Worm (Caenorhabditis elegans) whole organism, L3 larva: ENCODE results near the gene gnrr-2.

Source experiments
- ama-1 ChIP-seq: fragments of 150-350 bp; optimal IDR thresholded peaks from 2 replicates; lab custom pipeline; 2018
- ceh-9 ChIP-seq: sonication (generic microtip); optimal IDR thresholded peaks from 2 replicates; lab custom pipeline; 2018; ENCODE audit warnings: missing biosample characterization, missing genetic modification characterization
- daf-12 ChIP-seq: fragments of 150-350 bp; optimal IDR thresholded peaks from 2 replicates; lab custom pipeline; 2014; ENCODE audit warnings: missing biosample characterization, missing genetic modification reagents, missing genetic modification characterization
- fkh-10 ChIP-seq: sonication (generic microtip); optimal IDR thresholded peaks from 2 replicates; lab custom pipeline; 2017; ENCODE audit warnings: missing biosample characterization, missing genetic modification reagents, missing genetic modification characterization
- hmg-11 ChIP-seq: sonication (generic microtip); optimal IDR thresholded peaks from 2 replicates; lab custom pipeline; 2016; ENCODE audit warnings: missing genetic modification characterization, missing compliant biosample characterization
- mdl-1 ChIP-seq: fragments of 150-350 bp; optimal IDR thresholded peaks from 2 replicates; lab custom pipeline; 2014; ENCODE audit warnings: missing biosample characterization, missing genetic modification characterization
- nhr-12 ChIP-seq: fragments of 150-350 bp; optimal IDR thresholded peaks from 2 replicates; lab custom pipeline; 2014; ENCODE audit warnings: missing biosample characterization, missing genetic modification characterization
- nhr-23 ChIP-seq: fragments of 150-350 bp; optimal IDR thresholded peaks from 2 replicates; lab custom pipeline; 2014; ENCODE audit warnings: missing biosample characterization, missing genetic modification reagents, missing genetic modification characterization
- skn-1 ChIP-seq: fragments of 150-350 bp; optimal IDR thresholded peaks from 2 replicates; lab custom pipeline; 2014; ENCODE audit warnings: missing biosample characterization, missing genetic modification characterization
- snpc-4 ChIP-seq: fragments of 150-350 bp; optimal IDR thresholded peaks from 2 replicates; lab custom pipeline; 2014; ENCODE audit warnings: missing biosample characterization, missing genetic modification characterization
- ztf-4 ChIP-seq: fragments of 150-350 bp; optimal IDR thresholded peaks from 2 replicates; lab custom pipeline; 2014; ENCODE audit warnings: missing biosample characterization, missing genetic modification characterization

- TF ChIP-seq ztf-4 (tag; lab: Kevin White, UChicago) (no peak), nhr-12 (tag; lab: Kevin White, UChicago) (no peak), skn-1 (tag; lab: Kevin White, UChicago) (no peak), snpc-4 (no peak), hmg-11 (no peak), ceh-9 (tag; lab: Kevin White, UChicago) (no peak), fkh-10 (GFP tag; lab: Kevin White, UChicago) (no peak), mdl-1 (tag; lab: Kevin White, UChicago) (no peak), daf-12 (tag; lab: Kevin White, UChicago) (no peak), ama-1 (lab: Kevin White, UChicago) (no peak), nhr-23 (tag; lab: Kevin White, UChicago) (no peak)
Observed at ce11 chrV:14460615-14461102, 51.8 kb downstream of the gnrr-2 start, which contains the start of gene F08H9.2.
